Worm (Caenorhabditis elegans): ENCODE measurements around the gene klp-12.

The klp-12 gene

ce11 chrIV:11298154-11299086 is 61.2 kb downstream of the klp-12 start, which contains the start of the genes B0035.15 and dnj-1:
B0035.15 (minus strand) TSS chrIV:11298252.
dnj-1 (plus strand) TSS chrIV:11299036.
- TF ChIP-seq ceh-36 (tag; optimal IDR thresholded peaks at IDR 0.05) (no peak), hnd-1 (tag; optimal IDR thresholded peaks at IDR 0.05) (no peak), ets-7 (tag; optimal IDR thresholded peaks at IDR 0.05) (no peak), scrt-1 (GFP tag; IDR thresholded peaks at IDR 0.05) (no peak), flt-1 (GFP tag; IDR thresholded peaks at IDR 0.05) (no peak), ama-1 (optimal IDR thresholded peaks at IDR 0.05) (no peak), aly-1 (tag; optimal IDR thresholded peaks at IDR 0.05) (no peak), B0310.2 (tag; optimal IDR thresholded peaks at IDR 0.05) (no peak), hmbx-1 (tag; optimal IDR thresholded peaks at IDR 0.05) (no peak), tbx-11 (GFP tag; IDR thresholded peaks at IDR 0.05) (no peak), tbx-37 (GFP tag; conservative IDR thresholded peaks at IDR 0.05) (no peak), tra-4 (tag; optimal IDR thresholded peaks at IDR 0.05) (no peak), hmg-4 (GFP tag; optimal IDR thresholded peaks at IDR 0.05) (no peak)

ce11 chrIV:11296787-11297186 is 62.9 kb downstream of the klp-12 start, which contains the start of gene mttu-1:
mttu-1 (minus strand) TSS chrIV:11296887.
- no peak for TF ChIP-seq tra-4 (tag; optimal IDR thresholded peaks at IDR 0.05)
- no peak for TF ChIP-seq sea-1 (GFP tag; conservative IDR thresholded peaks at IDR 0.05)
- no peak for TF ChIP-seq ceh-36 (tag; optimal IDR thresholded peaks at IDR 0.05)
- TF ChIP-seq F13C5.2 (tag; optimal IDR thresholded peaks at IDR 0.05) = no peak
- no peak for TF ChIP-seq hnd-1 (tag; optimal IDR thresholded peaks at IDR 0.05)
- TF ChIP-seq pes-1 (GFP tag; IDR thresholded peaks at IDR 0.05) = no peak
- TF ChIP-seq ama-1 (optimal IDR thresholded peaks at IDR 0.05) = no peak
- TF ChIP-seq flt-1 (GFP tag; IDR thresholded peaks at IDR 0.05) = no peak
- TF ChIP-seq aly-1 (tag; optimal IDR thresholded peaks at IDR 0.05) = no peak
- TF ChIP-seq scrt-1 (GFP tag; IDR thresholded peaks at IDR 0.05) = no peak
- TF ChIP-seq ets-7 (tag; optimal IDR thresholded peaks at IDR 0.05) = no peak
- TF ChIP-seq tbx-37 (GFP tag; conservative IDR thresholded peaks at IDR 0.05) = no peak
- TF ChIP-seq hmbx-1 (tag; optimal IDR thresholded peaks at IDR 0.05) = no peak
- TF ChIP-seq B0310.2 (tag; optimal IDR thresholded peaks at IDR 0.05) = no peak
- no peak for TF ChIP-seq tbx-11 (GFP tag; IDR thresholded peaks at IDR 0.05)
- no peak for TF ChIP-seq ceh-13 (GFP tag; optimal IDR thresholded peaks at IDR 0.05)
